Worm (Caenorhabditis elegans) whole organism, late embryonic: ENCODE results near the gene apn-1.

Source experiments
- ceh-22 ChIP-seq: sonication (generic microtip); optimal IDR thresholded peaks from 2 replicates; lab custom pipeline; 2017; ENCODE audit warnings: missing biosample characterization, missing genetic modification characterization
- ceh-31 ChIP-seq: sonication (generic microtip); optimal IDR thresholded peaks from 2 replicates; lab custom pipeline; 2016; ENCODE audit warnings: missing genetic modification characterization, missing compliant biosample characterization
- ceh-6 ChIP-seq: fragments of 200-800 bp; sonication (Bioruptor generic); optimal IDR thresholded peaks from 2 replicates; lab custom pipeline; 2018; ENCODE audit warnings: mild to moderate bottlenecking, missing genetic modification characterization, missing compliant biosample characterization
- madf-2 ChIP-seq: sonication (generic microtip); optimal IDR thresholded peaks from 2 replicates; lab custom pipeline; 2017; ENCODE audit warnings: missing genetic modification characterization, missing compliant biosample characterization
- unc-86 ChIP-seq: sonication (generic microtip); optimal IDR thresholded peaks from 2 replicates; lab custom pipeline; 2016; ENCODE audit warnings: missing genetic modification characterization, missing compliant biosample characterization

DNA sequence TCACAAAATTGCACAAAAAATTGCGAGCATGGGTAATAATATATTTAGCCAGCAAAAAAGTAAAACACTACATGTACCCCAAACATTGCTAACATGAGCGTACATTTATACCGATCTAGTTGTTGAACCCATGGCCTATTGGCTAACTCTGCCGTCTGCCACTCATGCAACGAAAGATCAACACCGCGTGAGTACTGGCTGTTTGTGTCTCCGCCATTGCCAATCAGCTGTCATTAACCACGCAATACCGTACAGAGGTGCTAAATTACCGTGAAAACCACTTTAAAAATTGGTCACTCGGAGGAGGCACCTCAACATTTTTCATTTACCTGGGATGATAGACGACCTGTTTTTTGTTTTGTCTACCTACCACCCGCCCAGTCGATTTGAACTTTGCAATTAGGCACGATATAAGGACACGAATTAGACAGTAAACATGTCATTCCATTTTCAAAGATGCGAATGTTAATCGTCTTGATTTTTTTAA is 28.0 kb downstream of the apn-1 start, which contains the start of gene K02C4.2:
- peak; percentile 45 for TF ChIP-seq ceh-22 (tag; lab: Kevin White, UChicago)
- peak; percentile 37 for TF ChIP-seq unc-86 (tag; lab: Kevin White, UChicago)
- TF ChIP-seq ceh-6 (GFP tag; lab: Kevin White, UChicago), result peak; percentile 78
- TF ChIP-seq madf-2 (tag; lab: Kevin White, UChicago), result no peak
- TF ChIP-seq ceh-31 (tag; lab: Kevin White, UChicago), result peak; percentile 10
